Fruit fly (Drosophila melanogaster) whole organism, embryonic: Measurements from ENCODE around the gene Tsen34.

Experiments
- Awh ChIP-seq: fragments of 200-800 bp; sonication (Bioruptor generic); IDR thresholded peaks from 2 replicates; pipeline ENCODE4, ENCODE4 v1.3.6; 2022; ENCODE audit warnings: missing biosample characterization, missing genetic modification characterization
- BtbVII ChIP-seq: fragments of 200-800 bp; sonication (Bioruptor generic); optimal IDR thresholded peaks from 3 replicates; lab custom pipeline; 2017; ENCODE audit warnings: missing biosample characterization, mild to moderate bottlenecking, missing genetic modification characterization
- CG10431 ChIP-seq: fragments of 200-800 bp; sonication (Bioruptor generic); optimal IDR thresholded peaks from 3 replicates; lab custom pipeline; 2018; ENCODE audit warnings: missing biosample characterization, mild to moderate bottlenecking, missing genetic modification characterization
- CG10543 ChIP-seq: fragments of 200-800 bp; sonication (Bioruptor generic); optimal IDR thresholded peaks from 3 replicates; lab custom pipeline; 2017; ENCODE audit warnings: missing biosample characterization, mild to moderate bottlenecking, missing genetic modification characterization, moderate library complexity
- CG11247 ChIP-seq: fragments of 200-800 bp; sonication (Bioruptor generic); IDR thresholded peaks from 2 replicates; pipeline ENCODE4 v1.3.6; 2022; ENCODE audit warnings: missing biosample characterization, missing genetic modification characterization
- CG11696 ChIP-seq: fragments of 200-800 bp; sonication (Bioruptor generic); IDR thresholded peaks from 2 replicates; pipeline ENCODE4 v1.3.6; 2022; ENCODE audit warnings: missing biosample characterization, missing genetic modification characterization
- CG13296 ChIP-seq: fragments of 200-800 bp; sonication (Bioruptor generic); optimal IDR thresholded peaks from 3 replicates; lab custom pipeline; 2018; ENCODE audit warnings: missing biosample characterization, mild to moderate bottlenecking, missing genetic modification characterization
- CG15073 ChIP-seq: fragments of 200-800 bp; sonication (Bioruptor generic); optimal IDR thresholded peaks from 2 replicates; lab custom pipeline; 2016; ENCODE audit warnings: missing biosample characterization, missing genetic modification characterization
- CG15479 ChIP-seq: fragments of 200-800 bp; sonication (Bioruptor generic); optimal IDR thresholded peaks from 3 replicates; lab custom pipeline; 2019; ENCODE audit warnings: missing biosample characterization, mild to moderate bottlenecking, missing genetic modification characterization, moderate library complexity
- CG1602 ChIP-seq: fragments of 200-800 bp; sonication (Bioruptor generic); optimal IDR thresholded peaks from 3 replicates; lab custom pipeline; 2016; ENCODE audit warnings: missing biosample characterization, missing genetic modification characterization
- CG1647 ChIP-seq: fragments of 200-800 bp; sonication (Bioruptor generic); optimal IDR thresholded peaks from 3 replicates; lab custom pipeline; 2016; ENCODE audit warnings: missing biosample characterization, missing genetic modification characterization
- CG17359 ChIP-seq: fragments of 200-800 bp; sonication (Bioruptor generic); optimal IDR thresholded peaks from 3 replicates; lab custom pipeline; 2018; ENCODE audit warnings: missing biosample characterization, mild to moderate bottlenecking, missing genetic modification characterization, moderate library complexity
- CG17612 ChIP-seq: fragments of 200-800 bp; sonication (Bioruptor generic); IDR thresholded peaks from 2 replicates; pipeline ENCODE4 v1.3.6; 2022; ENCODE audit warnings: missing biosample characterization, missing genetic modification characterization
- CG17829 ChIP-seq: fragments of 200-800 bp; optimal IDR thresholded peaks from 2 replicates; lab custom pipeline; 2019; ENCODE audit warnings: missing biosample characterization, mild to moderate bottlenecking, missing genetic modification characterization, moderate library complexity
- CG17912 ChIP-seq: fragments of 200-800 bp; sonication (Bioruptor generic); optimal IDR thresholded peaks from 2 replicates; lab custom pipeline; 2018; ENCODE audit warnings: missing biosample characterization, mild to moderate bottlenecking, missing genetic modification characterization
- CG2712 ChIP-seq: fragments of 200-800 bp; optimal IDR thresholded peaks from 3 replicates; lab custom pipeline; 2019; ENCODE audit warnings: missing biosample characterization, mild to moderate bottlenecking, missing genetic modification characterization, moderate library complexity
- CG31224 ChIP-seq: fragments of 200-800 bp; sonication (Bioruptor generic); IDR thresholded peaks from 2 replicates; pipeline ENCODE4 v1.3.6; 2022; ENCODE audit warnings: missing biosample characterization, missing genetic modification characterization
- CG31441 ChIP-seq: fragments of 200-800 bp; sonication (Bioruptor generic); IDR thresholded peaks from 2 replicates; pipeline ENCODE4 v1.3.6; 2022; ENCODE audit warnings: missing biosample characterization, missing genetic modification characterization
- CG3726 ChIP-seq: fragments of 200-800 bp; sonication (Bioruptor generic); IDR thresholded peaks from 3 replicates; pipeline ENCODE4, ENCODE4 v1.3.6; 2022; ENCODE audit warnings: missing biosample characterization, missing genetic modification characterization
- CG4404 ChIP-seq: fragments of 200-800 bp; sonication (Bioruptor generic); IDR thresholded peaks from 2 replicates; pipeline ENCODE4 v1.3.6; 2022; ENCODE audit warnings: missing biosample characterization, missing genetic modification characterization
- CG4617 ChIP-seq: fragments of 200-800 bp; sonication (Bioruptor generic); optimal IDR thresholded peaks from 3 replicates; lab custom pipeline; 2016; ENCODE audit warnings: missing biosample characterization, missing genetic modification characterization, borderline replicate concordance
- CG4707 ChIP-seq: fragments of 200-800 bp; sonication (Bioruptor generic); optimal IDR thresholded peaks from 2 replicates; lab custom pipeline; 2018; ENCODE audit warnings: missing biosample characterization, mild to moderate bottlenecking, missing genetic modification characterization, moderate library complexity
- CG6765 ChIP-seq: fragments of 200-800 bp; sonication (Bioruptor generic); optimal IDR thresholded peaks from 3 replicates; lab custom pipeline; 2017; ENCODE audit warnings: missing biosample characterization, mild to moderate bottlenecking, missing genetic modification characterization
- CG6854 ChIP-seq: fragments of 200-800 bp; sonication (Bioruptor generic); optimal IDR thresholded peaks from 3 replicates; lab custom pipeline; 2017; ENCODE audit warnings: missing biosample characterization, mild to moderate bottlenecking, missing genetic modification characterization
- CG7271 ChIP-seq: fragments of 200-800 bp; sonication (Bioruptor generic); optimal IDR thresholded peaks from 2 replicates; lab custom pipeline; 2018; ENCODE audit warnings: missing biosample characterization, mild to moderate bottlenecking, missing genetic modification characterization, moderate library complexity
- CG7839 ChIP-seq: fragments of 200-800 bp; sonication (Bioruptor generic); optimal IDR thresholded peaks from 3 replicates; lab custom pipeline; 2018; ENCODE audit warnings: missing biosample characterization, mild to moderate bottlenecking, missing genetic modification characterization, moderate library complexity
- CG9817 ChIP-seq: fragments of 200-800 bp; sonication (Bioruptor generic); optimal IDR thresholded peaks from 2 replicates; lab custom pipeline; 2018; ENCODE audit warnings: missing biosample characterization, mild to moderate bottlenecking, missing genetic modification characterization, moderate library complexity
- ERR ChIP-seq: fragments of 200-800 bp; sonication (Bioruptor generic); optimal IDR thresholded peaks from 2 replicates; lab custom pipeline; 2016; ENCODE audit warnings: missing biosample characterization, missing genetic modification characterization
- Ets97D ChIP-seq: fragments of 200-800 bp; sonication (Bioruptor generic); optimal IDR thresholded peaks from 3 replicates; lab custom pipeline; 2016; ENCODE audit warnings: missing biosample characterization, missing genetic modification characterization
- Gug ChIP-seq: fragments of 200-800 bp; sonication (Bioruptor generic); IDR thresholded peaks from 4 replicates; pipeline ENCODE4 v1.3.6; 2022; ENCODE audit warnings: missing biosample characterization, missing genetic modification characterization
- MESR4 ChIP-seq: fragments of 200-800 bp; sonication (Bioruptor generic); optimal IDR thresholded peaks from 2 replicates; lab custom pipeline; 2018; ENCODE audit warnings: missing biosample characterization, mild to moderate bottlenecking, missing genetic modification characterization, moderate library complexity
- Mes4 ChIP-seq: fragments of 200-800 bp; sonication (Bioruptor generic); optimal IDR thresholded peaks from 2 replicates; lab custom pipeline; 2016; ENCODE audit warnings: missing biosample characterization, missing genetic modification characterization
- NFAT ChIP-seq: fragments of 200-800 bp; sonication (Bioruptor generic); IDR thresholded peaks from 2 replicates; pipeline ENCODE4 v1.3.6; 2022; ENCODE audit warnings: missing biosample characterization, missing genetic modification characterization
- NfI ChIP-seq: fragments of 200-800 bp; sonication (Bioruptor generic); optimal IDR thresholded peaks from 3 replicates; lab custom pipeline; 2018; ENCODE audit warnings: missing biosample characterization, mild to moderate bottlenecking, missing genetic modification characterization, moderate library complexity
- TFAM ChIP-seq: fragments of 200-800 bp; sonication (Bioruptor generic); optimal IDR thresholded peaks from 2 replicates; lab custom pipeline; 2017; ENCODE audit warnings: missing biosample characterization, missing genetic modification characterization, inconsistent platforms
- croc ChIP-seq: fragments of 200-800 bp; sonication (Bioruptor generic); conservative IDR thresholded peaks from 3 replicates; pipeline ENCODE4 v1.3.6; 2022; ENCODE audit warnings: missing biosample characterization, missing genetic modification characterization
- dmrt99B ChIP-seq: fragments of 200-800 bp; sonication (Bioruptor generic); optimal IDR thresholded peaks from 2 replicates; lab custom pipeline; 2018; ENCODE audit warnings: missing biosample characterization, mild to moderate bottlenecking, missing genetic modification characterization, moderate library complexity
- exex ChIP-seq: fragments of 200-800 bp; sonication (Bioruptor generic); optimal IDR thresholded peaks from 4 replicates; lab custom pipeline; 2018; ENCODE audit warnings: missing biosample characterization, mild to moderate bottlenecking, missing genetic modification characterization, moderate library complexity
- fd96Cb ChIP-seq: fragments of 200-800 bp; sonication (Bioruptor generic); optimal IDR thresholded peaks from 2 replicates; lab custom pipeline; 2018; ENCODE audit warnings: missing biosample characterization, mild to moderate bottlenecking, missing genetic modification characterization, moderate library complexity
- gsb ChIP-seq: fragments of 200-800 bp; sonication (Bioruptor generic); IDR thresholded peaks from 2 replicates; pipeline ENCODE4 v1.3.6; 2022; ENCODE audit warnings: missing biosample characterization, missing genetic modification characterization
- jigr1 ChIP-seq: fragments of 200-800 bp; sonication (Bioruptor generic); IDR thresholded peaks from 3 replicates; pipeline ENCODE4 v1.3.6; 2022; ENCODE audit warnings: missing biosample characterization, missing genetic modification characterization
- nau ChIP-seq: fragments of 200-800 bp; sonication (Bioruptor generic); optimal IDR thresholded peaks from 3 replicates; lab custom pipeline; 2017; ENCODE audit warnings: missing biosample characterization, mild to moderate bottlenecking, missing genetic modification characterization, missing genetic modification reagents
- pan ChIP-seq, 4 experiments: fragments of >200 bp in 3 of 4; fragments of 200-800 bp in 1 of 4; sonication (Bioruptor generic) in 1 of 4; optimal IDR thresholded peaks in 3 of 4; IDR thresholded peaks in 1 of 4; 2 replicates each; pipeline versions ENCODE4 v1.3.6 to Lab custom; 2017 to 2022; ENCODE audit warnings: missing biosample characterization in 2 of 4, missing genetic modification characterization in 2 of 4, mixed read lengths in 1 of 4
- pb ChIP-seq: fragments of 200-800 bp; sonication (Bioruptor generic); optimal IDR thresholded peaks from 3 replicates; lab custom pipeline; 2016; ENCODE audit warnings: missing biosample characterization, missing genetic modification characterization
- psq ChIP-seq: fragments of 200-800 bp; sonication (Bioruptor generic); optimal IDR thresholded peaks from 2 replicates; lab custom pipeline; 2017; ENCODE audit warnings: missing biosample characterization, missing genetic modification characterization
- salm ChIP-seq: fragments of 200-800 bp; sonication (Bioruptor generic); optimal IDR thresholded peaks from 2 replicates; lab custom pipeline; 2018; ENCODE audit warnings: missing biosample characterization, mild to moderate bottlenecking, missing genetic modification characterization
- tup ChIP-seq: fragments of 200-800 bp; sonication (Bioruptor generic); optimal IDR thresholded peaks from 2 replicates; lab custom pipeline; 2016; ENCODE audit warnings: missing biosample characterization, mild to moderate bottlenecking, missing genetic modification characterization, moderate library complexity
- zf30C ChIP-seq: fragments of 200-800 bp; sonication (Bioruptor generic); optimal IDR thresholded peaks from 3 replicates; lab custom pipeline; 2018; ENCODE audit warnings: missing biosample characterization, mild to moderate bottlenecking, missing genetic modification characterization
- zfh2 ChIP-seq: fragments of 200-800 bp; sonication (Bioruptor generic); optimal IDR thresholded peaks from 2 replicates; lab custom pipeline; 2016; ENCODE audit warnings: missing biosample characterization, missing genetic modification characterization

Gene Tsen34

DNA sequence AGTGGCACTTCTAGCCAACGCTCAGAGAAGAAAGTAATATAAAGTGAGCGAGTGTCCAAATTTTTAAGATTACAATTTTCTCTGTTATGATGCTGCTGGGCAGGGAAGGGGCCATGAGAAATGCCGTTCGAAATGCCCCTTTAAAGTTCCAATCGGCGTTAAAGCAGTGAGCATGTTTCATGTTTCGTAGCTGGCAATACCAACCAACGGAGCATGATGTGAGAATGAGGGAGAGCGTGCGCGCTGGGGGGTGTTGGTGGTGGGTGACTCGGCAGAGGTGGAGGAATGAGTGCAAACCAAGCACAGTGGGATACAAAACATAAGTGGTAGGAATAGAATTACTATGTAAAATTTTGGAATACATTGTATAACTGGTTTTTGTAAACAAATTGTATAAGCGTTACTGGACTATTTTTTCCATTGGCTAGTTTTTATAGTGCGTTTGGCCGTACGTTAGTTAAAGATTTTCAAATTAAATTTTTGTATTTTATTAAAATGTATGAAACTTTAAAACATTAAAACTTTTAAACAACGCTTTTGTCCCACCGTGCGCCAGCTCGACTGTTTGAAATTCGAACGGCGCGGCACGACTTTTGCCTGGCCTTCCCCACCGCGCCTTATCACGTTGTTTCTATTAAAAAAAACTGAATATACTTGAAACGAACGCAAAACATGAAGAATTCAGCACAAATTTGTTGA lies 2.4 kb downstream of the Tsen34 start (continued):
- TF ChIP-seq CG1647 (peak; percentile 99), CG6854 (GFP tag; lab: Kevin White, UChicago) (peak; percentile 100), CG4617 (peak; percentile 99), pb (peak; percentile 98), CG17829 (tag; lab: Kevin White, UChicago) (peak; percentile 100), CG11247 (GFP tag; lab: Robert Waterston, UW) (peak; percentile 99), CG3726 (GFP tag; lab: Robert Waterston, UW) (peak; percentile 99), CG1602 (GFP tag; lab: Kevin White, UChicago) (peak; percentile 99), CG7839 (tag; lab: Kevin White, UChicago) (peak; percentile 100), zfh2 (GFP tag; lab: Kevin White, UChicago) (peak; percentile 99), CG2712 (tag; lab: Kevin White, UChicago) (peak; percentile 100), CG4707 (GFP tag; lab: Kevin White, UChicago) (peak; percentile 100), Ets97D (GFP tag; lab: Kevin White, UChicago) (peak; percentile 94), CG17612 (GFP tag; lab: Robert Waterston, UW) (peak; percentile 99), BtbVII (GFP tag; lab: Kevin White, UChicago) (peak; percentile 100), CG17359 (tag; lab: Kevin White, UChicago) (peak; percentile 100), exex (tag; lab: Kevin White, UChicago) (peak; percentile 99), nau (GFP tag; lab: Kevin White, UChicago) (peak; percentile 100), Awh (GFP tag; lab: Robert Waterston, UW) (peak; percentile 99), zf30C (GFP tag; lab: Kevin White, UChicago) (peak; percentile 69), CG17912 (GFP tag; lab: Kevin White, UChicago) (peak; percentile 98), pan (optimal IDR thresholded peaks at IDR 0.05; lab: Kevin White, UChicago) (no peak), pan (GFP tag; optimal IDR thresholded peaks at IDR 0.05 in 1 of 2, IDR thresholded peaks at IDR 0.05 in 1 of 2) (peak in 1 of 2 experiments; percentile 99), NFAT (peak; percentile 99), Gug (GFP tag; lab: Robert Waterston, UW) (peak; percentile 99), CG6765 (GFP tag; lab: Kevin White, UChicago) (peak; percentile 100), CG15479 (GFP tag; lab: Kevin White, UChicago) (peak; percentile 84), croc (GFP tag; lab: Robert Waterston, UW) (peak; percentile 99), tup (GFP tag; lab: Kevin White, UChicago) (peak; percentile 98), CG15073 (peak; percentile 91), salm (tag; lab: Kevin White, UChicago) (peak; percentile 100), CG10431 (GFP tag; lab: Kevin White, UChicago) (peak; percentile 99), gsb (GFP tag; lab: Robert Waterston, UW) (peak; percentile 100), psq (peak; percentile 98), CG9817 (tag; lab: Kevin White, UChicago) (peak; percentile 100), CG10543 (peak; percentile 100), Mes4 (GFP tag; lab: Kevin White, UChicago) (peak; percentile 97), CG31441 (GFP tag; lab: Robert Waterston, UW) (peak; percentile 100), dmrt99B (tag; lab: Kevin White, UChicago) (peak; percentile 100), CG7271 (tag; lab: Kevin White, UChicago) (peak; percentile 96), CG4404 (GFP tag; lab: Robert Waterston, UW) (peak; percentile 100), CG31224 (GFP tag; lab: Robert Waterston, UW) (peak; percentile 99), TFAM (GFP tag; lab: Kevin White, UChicago) (peak; percentile 97), CG13296 (GFP tag; lab: Kevin White, UChicago) (peak; percentile 100), NfI (GFP tag; lab: Kevin White, UChicago) (peak; percentile 100), fd96Cb (tag; lab: Kevin White, UChicago) (peak; percentile 100), ERR (GFP tag; lab: Kevin White, UChicago) (peak; percentile 98), CG11696 (GFP tag; lab: Robert Waterston, UW) (peak; percentile 97), jigr1 (peak; percentile 99), MESR4 (GFP tag; lab: Kevin White, UChicago) (peak; percentile 79)
